Fruit fly (Drosophila melanogaster): ENCODE measurements around the gene CG14314.

DNA sequence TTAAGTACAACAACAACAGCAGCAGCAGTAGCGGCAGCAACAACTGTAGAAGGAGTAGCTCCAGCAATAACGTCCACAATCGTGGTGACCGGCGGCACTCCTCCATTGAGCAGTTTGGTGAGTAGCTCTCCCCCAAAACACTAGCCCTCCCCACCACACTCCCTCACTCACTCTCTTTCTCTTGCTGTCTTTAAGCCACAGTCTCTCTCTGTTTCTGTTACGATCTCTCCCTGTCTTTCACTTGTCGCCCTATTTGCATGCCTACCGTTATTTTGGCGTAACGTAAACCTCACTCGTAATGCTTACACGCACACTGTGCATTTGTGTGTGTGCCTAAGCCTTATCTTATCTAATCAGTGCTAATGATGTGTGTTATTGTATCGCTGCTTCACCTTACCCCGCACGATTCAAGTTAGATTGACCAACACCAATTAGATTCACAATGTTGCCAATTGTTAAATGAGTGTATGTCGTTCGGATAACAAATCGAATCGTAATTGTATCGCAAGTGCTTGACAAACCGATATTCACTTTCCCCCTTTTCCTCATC, 45.9 kb upstream of the CG14314 start:
- TF ChIP-seq Jarid2 (GFP tag; optimal IDR thresholded peaks at IDR 0.05) (no peak), Ets97D (GFP tag; optimal IDR thresholded peaks at IDR 0.05) (no peak), Usf (GFP tag; optimal IDR thresholded peaks at IDR 0.05) (no peak), stc (GFP tag; IDR thresholded peaks at IDR 0.05) (no peak), CG9727 (GFP tag; optimal IDR thresholded peaks at IDR 0.05) (no peak), oc (tag; optimal IDR thresholded peaks at IDR 0.05) (no peak), CG13775 (GFP tag; optimal IDR thresholded peaks at IDR 0.05) (no peak), vvl (GFP tag; IDR thresholded peaks at IDR 0.05) (no peak), ci (GFP tag; IDR thresholded peaks at IDR 0.05) (no peak; the same call in 2 of the 3 replicates)

Measured in whole organism, embryonic.